Worm (Caenorhabditis elegans) whole organism, L2 larva: ENCODE results near the gene ctr-9.

Experiments used
- C34F6.9 ChIP-seq: fragments of 150-350 bp; optimal IDR thresholded peaks from 2 replicates; lab custom pipeline; 2014; ENCODE audit warnings: missing biosample characterization, missing genetic modification characterization
- F13H6.1 ChIP-seq: sonication (generic microtip); optimal IDR thresholded peaks from 2 replicates; lab custom pipeline; 2016; ENCODE audit warnings: missing genetic modification characterization, missing compliant biosample characterization
- R02D3.7 ChIP-seq: fragments of 150-350 bp; optimal IDR thresholded peaks from 2 replicates; lab custom pipeline; 2014; ENCODE audit warnings: missing biosample characterization, missing genetic modification characterization
- Y55F3AM.14 ChIP-seq: fragments of 200-800 bp; sonication (Bioruptor generic); optimal IDR thresholded peaks from 2 replicates; lab custom pipeline; 2018; ENCODE audit warnings: mild to moderate bottlenecking, missing genetic modification characterization, missing compliant biosample characterization
- alr-1 ChIP-seq: fragments of 150-350 bp; optimal IDR thresholded peaks from 2 replicates; lab custom pipeline; 2014; ENCODE audit warnings: missing biosample characterization, missing genetic modification characterization
- blmp-1 ChIP-seq: sonication (generic microtip); optimal IDR thresholded peaks from 2 replicates; lab custom pipeline; 2017; ENCODE audit warnings: missing genetic modification characterization, mild to moderate bottlenecking, missing compliant biosample characterization, antibody characterized with exemption, moderate library complexity; ENCODE audit not compliant: insufficient read depth
- ceh-16 ChIP-seq: fragments of 150-350 bp; optimal IDR thresholded peaks from 2 replicates; lab custom pipeline; 2014; ENCODE audit warnings: missing biosample characterization, missing genetic modification characterization
- crh-2 ChIP-seq: sonication (generic microtip); optimal IDR thresholded peaks from 2 replicates; lab custom pipeline; 2017; ENCODE audit warnings: missing biosample characterization, missing genetic modification characterization
- egl-27 ChIP-seq: sonication (generic microtip); optimal IDR thresholded peaks from 3 replicates; lab custom pipeline; 2017; ENCODE audit warnings: missing biosample characterization, missing genetic modification reagents, missing genetic modification characterization
- elt-3 ChIP-seq: sonication (generic microtip); optimal IDR thresholded peaks from 2 replicates; lab custom pipeline; 2017; ENCODE audit warnings: missing biosample characterization, missing genetic modification characterization
- fos-1 ChIP-seq: fragments of 150-350 bp; optimal IDR thresholded peaks from 2 replicates; lab custom pipeline; 2014; ENCODE audit warnings: missing biosample characterization, missing genetic modification characterization
- gmeb-1 ChIP-seq: fragments of 150-350 bp; optimal IDR thresholded peaks from 2 replicates; lab custom pipeline; 2014; ENCODE audit warnings: missing biosample characterization, missing genetic modification characterization
- lin-11 ChIP-seq: fragments of 150-350 bp; sonication (generic microtip); optimal IDR thresholded peaks from 2 replicates; lab custom pipeline; 2014; ENCODE audit warnings: missing biosample characterization, missing genetic modification characterization, inconsistent platforms, mixed read lengths
- lin-13 ChIP-seq: fragments of 150-350 bp; optimal IDR thresholded peaks from 2 replicates; lab custom pipeline; 2014; ENCODE audit warnings: missing biosample characterization, missing genetic modification reagents, missing genetic modification characterization
- lsy-2 ChIP-seq, 2 experiments: fragments of 150-350 bp in 1 of 2; sonication (generic microtip) in 1 of 2; optimal IDR thresholded peaks; 2 replicates each; lab custom pipeline; 2014 to 2017; ENCODE audit warnings: missing biosample characterization in 2 of 2, missing genetic modification characterization in 2 of 2
- mbf-1 ChIP-seq: sonication (generic microtip); optimal IDR thresholded peaks from 2 replicates; lab custom pipeline; 2017; ENCODE audit warnings: missing biosample characterization, missing genetic modification characterization
- mdl-1 ChIP-seq, 2 experiments: fragments of 150-350 bp in 1 of 2; sonication (generic microtip) in 1 of 2; optimal IDR thresholded peaks; 2 replicates each; lab custom pipeline; 2017; ENCODE audit warnings: missing biosample characterization in 2 of 2, missing genetic modification characterization in 2 of 2
- nhr-10 ChIP-seq: sonication (generic microtip); optimal IDR thresholded peaks from 2 replicates; lab custom pipeline; 2017; ENCODE audit warnings: missing biosample characterization, missing genetic modification characterization
- nhr-11 ChIP-seq: fragments of 150-350 bp; optimal IDR thresholded peaks from 2 replicates; lab custom pipeline; 2014; ENCODE audit warnings: missing biosample characterization, missing genetic modification characterization
- nhr-129 ChIP-seq: fragments of 150-350 bp; optimal IDR thresholded peaks from 2 replicates; lab custom pipeline; 2014; ENCODE audit warnings: missing biosample characterization, missing genetic modification characterization
- nhr-21 ChIP-seq: fragments of 150-350 bp; optimal IDR thresholded peaks from 2 replicates; lab custom pipeline; 2014; ENCODE audit warnings: missing biosample characterization, missing genetic modification characterization
- nhr-237 ChIP-seq: fragments of 150-350 bp; optimal IDR thresholded peaks from 2 replicates; lab custom pipeline; 2014; ENCODE audit warnings: missing biosample characterization, missing genetic modification characterization
- nhr-25 ChIP-seq: fragments of 150-350 bp; sonication (generic microtip); optimal IDR thresholded peaks from 3 replicates; lab custom pipeline; 2014; ENCODE audit warnings: missing biosample characterization, missing genetic modification characterization
- nhr-6 ChIP-seq: fragments of 150-350 bp; optimal IDR thresholded peaks from 2 replicates; lab custom pipeline; 2014; ENCODE audit warnings: missing biosample characterization, missing genetic modification characterization
- nhr-77 ChIP-seq: fragments of 150-350 bp; optimal IDR thresholded peaks from 2 replicates; lab custom pipeline; 2014; ENCODE audit warnings: missing biosample characterization, missing genetic modification characterization
- peb-1 ChIP-seq: fragments of 150-350 bp; optimal IDR thresholded peaks from 2 replicates; lab custom pipeline; 2014; ENCODE audit warnings: missing biosample characterization, missing genetic modification characterization
- sma-3 ChIP-seq: sonication (generic microtip); optimal IDR thresholded peaks from 2 replicates; lab custom pipeline; 2016; ENCODE audit warnings: missing genetic modification reagents, missing genetic modification characterization, missing compliant biosample characterization
- sma-9 ChIP-seq, 2 experiments: fragments of 150-350 bp in 1 of 2; sonication (generic microtip) in 1 of 2; optimal IDR thresholded peaks; 2 replicates each; lab custom pipeline; 2014 to 2016; ENCODE audit warnings: missing genetic modification characterization in 2 of 2, mild to moderate bottlenecking in 1 of 2, missing biosample characterization in 1 of 2, missing compliant biosample characterization in 1 of 2, missing genetic modification reagents in 1 of 2, moderate library complexity in 1 of 2
- unc-39 ChIP-seq: fragments of 150-350 bp; optimal IDR thresholded peaks from 2 replicates; lab custom pipeline; 2014; ENCODE audit warnings: missing biosample characterization, missing genetic modification characterization
- unc-55 ChIP-seq: fragments of 150-350 bp; sonication (generic microtip); optimal IDR thresholded peaks from 3 replicates; lab custom pipeline; 2014; ENCODE audit warnings: missing biosample characterization, missing genetic modification reagents, missing genetic modification characterization
- zag-1 ChIP-seq: fragments of 150-350 bp; optimal IDR thresholded peaks from 2 replicates; lab custom pipeline; 2014; ENCODE audit warnings: missing biosample characterization, missing genetic modification characterization
- ztf-11 ChIP-seq: sonication (generic microtip); optimal IDR thresholded peaks from 2 replicates; lab custom pipeline; 2017; ENCODE audit warnings: missing biosample characterization, missing genetic modification characterization

The ctr-9 gene

ce11 chrIII:9476564-9476963 lies 14.6 kb upstream of the ctr-9 start:
- no peak for TF ChIP-seq nhr-6
- no peak for TF ChIP-seq egl-27 (tag; lab: Kevin White, UChicago)
- no peak for TF ChIP-seq Y55F3AM.14 (GFP tag; lab: Kevin White, UChicago)
- TF ChIP-seq fos-1 (tag; lab: Kevin White, UChicago) = peak; percentile 81
- TF ChIP-seq sma-3 (GFP tag; lab: Kevin White, UChicago) = no peak

ce11 chrIII:9482423-9482993 lies 8.7 kb upstream of the ctr-9 start:
- TF ChIP-seq peb-1 (tag; lab: Kevin White, UChicago) = no peak
- TF ChIP-seq C34F6.9 (tag; lab: Kevin White, UChicago) = peak; percentile 13
- TF ChIP-seq R02D3.7 = no peak
- TF ChIP-seq sma-9 (GFP tag; optimal IDR thresholded peaks at IDR 0.05; lab: Kevin White, UChicago) = no peak
- TF ChIP-seq sma-9 (tag; optimal IDR thresholded peaks at IDR 0.05; lab: Kevin White, UChicago) = no peak
- no peak for TF ChIP-seq zag-1 (tag; lab: Kevin White, UChicago)
- TF ChIP-seq fos-1 (tag; lab: Kevin White, UChicago) = peak; percentile 48
- no peak for TF ChIP-seq nhr-25 (tag; lab: Kevin White, UChicago)
- no peak for TF ChIP-seq nhr-21
- TF ChIP-seq F13H6.1 = no peak
- TF ChIP-seq nhr-129 (tag; lab: Kevin White, UChicago) = peak; percentile 29
- TF ChIP-seq nhr-237 (tag; lab: Kevin White, UChicago) = no peak
- TF ChIP-seq ceh-16 = no peak

ce11 chrIII:9483716-9484115 lies 7.5 kb upstream of the ctr-9 start:
- peak; percentile 3 for TF ChIP-seq sma-9 (GFP tag; optimal IDR thresholded peaks at IDR 0.05; lab: Kevin White, UChicago)
- TF ChIP-seq sma-9 (tag; optimal IDR thresholded peaks at IDR 0.05; lab: Kevin White, UChicago) = no peak
- peak; percentile 63 for TF ChIP-seq nhr-129 (tag; lab: Kevin White, UChicago)
- peak; percentile 16 for TF ChIP-seq zag-1 (tag; lab: Kevin White, UChicago)
- TF ChIP-seq nhr-77 (tag; lab: Kevin White, UChicago) = no peak
- no peak for TF ChIP-seq lin-13 (GFP tag; lab: Kevin White, UChicago)
- peak; percentile 61 for TF ChIP-seq unc-55
- TF ChIP-seq unc-39 = no peak
- no peak for TF ChIP-seq nhr-10 (tag; lab: Kevin White, UChicago)
- TF ChIP-seq mbf-1 (tag; lab: Kevin White, UChicago) = no peak
- TF ChIP-seq sma-3 (GFP tag; lab: Kevin White, UChicago) = no peak
- no peak for TF ChIP-seq alr-1 (tag; lab: Kevin White, UChicago)
- TF ChIP-seq C34F6.9 (tag; lab: Kevin White, UChicago) = peak; percentile 46
- peak in 1 of 2 experiments; percentile 56 for TF ChIP-seq lsy-2 (tag; optimal IDR thresholded peaks at IDR 0.05; lab: Kevin White, UChicago)
- peak; percentile 27 for TF ChIP-seq lin-11 (tag; lab: Kevin White, UChicago)
- peak; percentile 7 for TF ChIP-seq F13H6.1
- TF ChIP-seq, all 48 proteins: peak for 8

- no peak for TF ChIP-seq elt-3
- TF ChIP-seq nhr-11 (tag; lab: Kevin White, UChicago) = no peak
- TF ChIP-seq nhr-21 = no peak
- no peak for TF ChIP-seq unc-39
- TF ChIP-seq mdl-1 (tag; optimal IDR thresholded peaks at IDR 0.05; lab: Kevin White, UChicago) = no peak
- TF ChIP-seq blmp-1 (tag; lab: Kevin White, UChicago) = no peak
- TF ChIP-seq, all 48 proteins: peak for 0
Observed at ce11 chrIII:9485373-9485772, 5.8 kb upstream of the ctr-9 start, which contains the start of gene bre-3. Gene bre-3 (minus strand): TSS chrIII:9485473.

- TF ChIP-seq blmp-1 (tag; lab: Kevin White, UChicago) (no peak), nhr-21 (no peak), sma-9 (GFP tag; optimal IDR thresholded peaks at IDR 0.05; lab: Kevin White, UChicago) (no peak), sma-9 (tag; optimal IDR thresholded peaks at IDR 0.05; lab: Kevin White, UChicago) (no peak), crh-2 (tag; lab: Kevin White, UChicago) (peak; percentile 12), fos-1 (tag; lab: Kevin White, UChicago) (peak; percentile 78), gmeb-1 (tag; lab: Kevin White, UChicago) (peak; percentile 2), ceh-16 (no peak), alr-1 (tag; lab: Kevin White, UChicago) (no peak), ztf-11 (tag; lab: Kevin White, UChicago) (no peak)
Observed at ce11 chrIII:9487454-9487853, 3.7 kb upstream of the ctr-9 start.
